Worm (Caenorhabditis elegans): ENCODE measurements around the gene scb-1.

- no peak for TF ChIP-seq ceh-16 (tag; optimal IDR thresholded peaks at IDR 0.05)
- TF ChIP-seq eor-1 (tag; optimal IDR thresholded peaks at IDR 0.05) = no peak
- no peak for TF ChIP-seq unc-39 (tag; optimal IDR thresholded peaks at IDR 0.05)
Observed at ce11 chrV:11070388-11070787, 49.1 kb downstream of the scb-1 start.
